Fruit fly (Drosophila melanogaster): ENCODE results near the gene Sk1.

Gene Sk1

DNA sequence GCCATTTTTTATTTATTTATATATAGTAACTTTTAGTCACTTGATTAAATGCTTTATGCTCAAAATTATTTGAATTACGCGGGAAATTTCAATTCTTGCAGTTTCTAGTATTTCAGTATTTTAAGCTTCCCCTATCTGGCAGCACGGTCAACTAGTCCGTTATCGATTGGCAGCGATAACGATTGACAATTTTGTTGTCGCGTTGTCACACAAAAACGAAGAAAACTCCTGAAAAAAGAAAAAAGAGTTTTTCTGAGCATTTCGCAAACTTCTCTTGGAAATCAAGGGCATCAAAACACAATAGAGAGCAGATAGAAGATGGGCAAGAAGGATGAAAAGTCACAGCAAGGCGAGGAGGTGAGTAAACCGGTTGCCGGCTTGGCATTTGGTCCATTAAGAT is 42.7 kb downstream of the Sk1 start, which contains the start of gene Spase25:
Gene Spase25, plus strand, starts transcription at position 176 of the 400 bp plus-strand sequence.
- TF ChIP-seq psq (optimal IDR thresholded peaks at IDR 0.05), result no peak
- TF ChIP-seq insv (optimal IDR thresholded peaks at IDR 0.05), result no peak
- no peak for TF ChIP-seq ttk (optimal IDR thresholded peaks at IDR 0.05)
- no peak for TF ChIP-seq Sin3A (optimal IDR thresholded peaks at IDR 0.05)
- TF ChIP-seq Myc (optimal IDR thresholded peaks at IDR 0.05), result no peak
- no peak for TF ChIP-seq h (optimal IDR thresholded peaks at IDR 0.05)

DNA sequence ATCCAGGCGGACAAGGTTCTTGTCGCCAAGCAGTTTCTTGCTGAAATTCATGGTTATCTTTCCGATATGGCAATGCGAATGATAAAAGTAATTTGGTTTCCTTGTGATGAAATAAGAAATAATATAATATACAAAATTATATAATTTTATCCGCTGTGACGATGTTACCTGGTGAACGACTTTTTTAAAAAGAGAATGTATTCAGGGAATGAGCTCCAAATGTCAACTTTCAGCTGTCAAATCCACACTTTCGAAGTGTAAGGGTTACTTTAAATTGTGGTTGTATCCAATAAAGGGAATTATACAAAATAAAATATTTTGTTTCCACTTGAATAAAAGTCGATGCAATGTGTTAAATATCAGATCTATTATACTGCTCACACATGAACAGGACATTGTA is 49.1 kb downstream of the Sk1 start, which contains the start of gene CG33235:
Gene CG33235, minus strand, starts transcription at position 101 of the 400 bp plus-strand sequence.
- TF ChIP-seq psq (optimal IDR thresholded peaks at IDR 0.05) (no peak), Myc (optimal IDR thresholded peaks at IDR 0.05) (no peak), Sin3A (optimal IDR thresholded peaks at IDR 0.05) (no peak), h (optimal IDR thresholded peaks at IDR 0.05) (no peak), insv (optimal IDR thresholded peaks at IDR 0.05) (no peak), ttk (optimal IDR thresholded peaks at IDR 0.05) (no peak)

DNA sequence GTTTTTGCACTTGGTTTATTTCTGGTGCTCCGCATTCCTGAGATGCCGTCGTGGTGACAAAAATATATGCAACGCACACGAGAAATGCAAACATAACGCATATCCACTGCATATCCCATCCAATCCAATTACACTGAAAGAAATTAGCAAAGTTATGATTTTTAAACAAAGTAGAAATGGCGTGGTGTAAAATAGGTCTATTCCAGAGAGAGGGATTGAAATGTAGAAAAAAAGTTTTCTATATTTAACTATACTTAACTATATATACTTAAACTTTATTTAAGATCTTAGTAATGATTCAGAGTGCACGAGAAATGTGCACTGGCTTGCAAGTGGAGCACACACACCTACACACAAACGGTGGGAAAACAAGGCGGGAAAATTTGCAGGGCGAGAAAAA is 49.9 kb downstream of the Sk1 start:
- no peak for TF ChIP-seq psq (optimal IDR thresholded peaks at IDR 0.05)
- no peak for TF ChIP-seq insv (optimal IDR thresholded peaks at IDR 0.05)
- no peak for TF ChIP-seq Myc (optimal IDR thresholded peaks at IDR 0.05)
- no peak for TF ChIP-seq h (optimal IDR thresholded peaks at IDR 0.05)
- no peak for TF ChIP-seq Sin3A (optimal IDR thresholded peaks at IDR 0.05)
- TF ChIP-seq ttk (optimal IDR thresholded peaks at IDR 0.05), result no peak

DNA sequence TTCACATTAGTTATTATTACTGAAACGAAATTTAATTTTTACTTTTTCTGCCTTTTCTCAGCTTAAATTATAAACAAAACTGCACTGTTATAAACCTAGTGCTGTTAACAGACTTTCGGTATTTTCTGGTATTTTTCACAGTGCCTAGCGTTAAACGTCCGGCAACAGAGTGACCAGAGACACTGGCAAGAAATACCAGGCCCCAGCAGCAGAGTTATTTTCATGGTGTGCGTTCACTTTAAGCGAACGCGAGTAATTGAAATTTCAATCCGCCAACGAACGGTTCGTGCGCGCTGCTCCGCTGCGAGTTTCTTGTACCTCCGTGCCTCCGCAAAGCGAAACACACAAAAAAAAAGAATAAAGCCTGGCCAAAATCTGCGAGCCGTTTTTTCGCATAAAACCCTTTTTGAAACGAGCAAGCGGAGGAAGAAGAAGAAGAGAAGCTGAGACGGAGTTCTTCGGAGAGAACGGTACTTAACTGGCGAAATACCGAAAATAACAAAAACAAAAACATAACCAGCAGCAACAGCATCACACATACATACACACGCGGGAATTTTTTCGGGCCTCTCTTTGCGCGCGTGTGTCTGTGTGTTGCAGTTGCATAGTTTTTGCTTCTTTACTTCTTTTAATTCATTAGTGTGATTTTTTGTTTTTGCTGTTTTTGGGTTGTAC is 50.7 kb downstream of the Sk1 start, which contains the start of gene Drak:
Gene Drak, plus strand, starts transcription at position 220 of the 675 bp plus-strand sequence.
- no peak for TF ChIP-seq insv (optimal IDR thresholded peaks at IDR 0.05)
- no peak for TF ChIP-seq h (optimal IDR thresholded peaks at IDR 0.05)
- no peak for TF ChIP-seq psq (optimal IDR thresholded peaks at IDR 0.05)
- no peak for TF ChIP-seq Sin3A (optimal IDR thresholded peaks at IDR 0.05)
- no peak for TF ChIP-seq Myc (optimal IDR thresholded peaks at IDR 0.05)
- TF ChIP-seq ttk (optimal IDR thresholded peaks at IDR 0.05), result no peak

DNA sequence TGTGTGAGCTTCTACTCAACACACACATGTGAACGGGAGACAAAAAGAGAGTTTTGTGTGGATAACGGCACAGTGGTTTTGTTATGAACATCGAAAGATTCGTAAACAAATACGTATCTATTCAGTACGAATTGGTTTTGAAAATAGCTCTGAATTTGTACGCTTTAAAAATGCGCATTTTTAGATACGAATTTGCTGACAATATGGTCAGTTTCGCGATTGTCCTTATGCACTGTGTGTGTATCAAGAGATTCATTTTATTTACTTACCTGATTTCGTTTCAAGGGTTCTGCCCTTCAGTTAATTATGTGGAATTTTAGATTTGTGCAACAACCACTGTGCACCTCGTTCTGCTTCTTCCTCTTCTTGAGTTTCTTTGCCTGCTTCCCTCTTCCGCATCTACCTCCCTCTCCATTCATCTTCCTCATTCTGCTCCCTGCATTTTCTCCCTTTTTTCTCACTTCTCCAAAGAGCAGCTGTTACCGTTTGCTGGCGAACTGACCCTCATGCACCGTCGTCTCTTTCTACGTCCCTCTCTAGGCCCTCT is 52.5 kb downstream of the Sk1 start:
- TF ChIP-seq h (optimal IDR thresholded peaks at IDR 0.05) (no peak), psq (optimal IDR thresholded peaks at IDR 0.05) (no peak), insv (optimal IDR thresholded peaks at IDR 0.05) (no peak)

DNA sequence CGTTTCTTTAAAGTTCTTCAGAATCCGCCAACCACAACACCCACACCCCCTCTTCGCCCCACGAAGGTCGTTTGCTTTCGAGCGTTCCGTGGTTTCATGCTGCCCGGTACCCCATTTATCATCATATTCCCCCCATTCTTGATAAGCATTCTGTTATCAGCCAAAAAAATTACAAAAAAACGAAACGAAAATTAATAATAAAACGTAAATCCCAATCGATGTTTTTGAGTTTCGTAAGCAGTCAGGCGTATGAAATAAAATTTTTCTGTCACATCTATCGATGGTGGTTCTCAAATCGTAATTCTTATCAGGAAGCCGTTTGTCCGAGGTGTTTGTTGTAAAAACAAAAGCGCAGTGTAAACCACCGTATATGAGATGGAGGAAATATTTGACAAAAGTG is 53.1 kb downstream of the Sk1 start:
- TF ChIP-seq Sin3A (optimal IDR thresholded peaks at IDR 0.05) (no peak), psq (optimal IDR thresholded peaks at IDR 0.05) (no peak), Myc (optimal IDR thresholded peaks at IDR 0.05) (no peak), insv (optimal IDR thresholded peaks at IDR 0.05) (no peak), ttk (optimal IDR thresholded peaks at IDR 0.05) (no peak), h (optimal IDR thresholded peaks at IDR 0.05) (no peak)

All from Kc167 (cell line).